Fruit fly (Drosophila melanogaster) whole organism, prepupa: Measurements from ENCODE around the gene Spt6.
A peak's percentile ranks its signal among the peaks of the same experiment; 100 is the strongest.

Source experiments
- Hr38 ChIP-seq: sonication (Bioruptor generic); optimal IDR thresholded peaks from 2 replicates; lab custom pipeline; 2016; ENCODE audit warnings: missing biosample characterization, missing genetic modification characterization
- Hr39 ChIP-seq: fragments of 200-800 bp; sonication (Bioruptor generic); optimal IDR thresholded peaks from 2 replicates; lab custom pipeline; 2016; ENCODE audit warnings: missing biosample characterization, missing genetic modification characterization
- Hr4 ChIP-seq: fragments of 200-800 bp; sonication (Bioruptor generic); optimal IDR thresholded peaks from 3 replicates; lab custom pipeline; 2016; ENCODE audit warnings: missing biosample characterization, missing genetic modification characterization
- Smox ChIP-seq: fragments of 200-800 bp; sonication (Bioruptor generic); optimal IDR thresholded peaks from 3 replicates; lab custom pipeline; 2016; ENCODE audit warnings: missing biosample characterization, missing genetic modification characterization
- lz ChIP-seq: fragments of 200-800 bp; sonication (Bioruptor generic); optimal IDR thresholded peaks from 3 replicates; lab custom pipeline; 2016; ENCODE audit warnings: missing biosample characterization, missing genetic modification characterization

DNA sequence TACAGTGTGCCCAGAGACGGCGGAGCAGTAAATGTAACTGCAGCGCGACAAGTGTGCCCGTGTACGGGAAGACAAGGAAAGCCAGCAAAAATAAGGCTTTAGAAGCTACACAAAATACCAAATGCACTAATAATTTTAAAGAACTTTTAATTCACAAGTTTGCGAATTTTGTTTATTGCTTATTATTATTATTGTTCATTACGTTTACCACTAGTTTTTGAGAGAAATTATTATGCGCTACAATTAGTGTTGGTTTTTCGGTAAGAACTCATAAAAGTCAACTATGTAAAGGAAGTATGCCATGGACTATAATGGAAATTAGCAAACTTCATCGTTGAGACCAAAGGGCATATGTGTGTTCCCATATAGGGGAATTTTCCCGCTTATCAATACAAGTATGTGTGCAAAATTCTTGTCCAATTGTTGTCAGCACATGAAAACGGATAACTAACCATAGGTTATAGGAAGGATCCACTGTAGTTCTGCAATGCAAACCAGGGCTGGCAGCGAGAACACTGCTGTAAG, 348 bp upstream of the Spt6 start, which contains the start of gene schlank:
- TF ChIP-seq Hr4: peak; percentile 65
- no peak for TF ChIP-seq Hr38 (GFP tag; lab: Kevin White, UChicago)
- TF ChIP-seq Hr39 (GFP tag; lab: Kevin White, UChicago): peak; percentile 70
- TF ChIP-seq lz: peak; percentile 59
- no peak for TF ChIP-seq Smox (GFP tag; lab: Kevin White, UChicago)
